Fruit fly (Drosophila melanogaster): ENCODE results near the gene MnM.

MnM gene

dm6 chr3L:3148125-3149059 is 30.0 kb downstream of the MnM start, which contains the start of the genes Usp5 and BtbVII (continued):
- TF ChIP-seq CG8944 (GFP tag; optimal IDR thresholded peaks at IDR 0.05) (peak; percentile 72), CG4820 (GFP tag; optimal IDR thresholded peaks at IDR 0.05) (peak; percentile 37), CG14860 (GFP tag; IDR thresholded peaks at IDR 0.05; ENCODE audit: partially characterized antibody) (peak; percentile 94), CG7839 (tag; optimal IDR thresholded peaks at IDR 0.05) (peak; percentile 41), NFAT (GFP tag; IDR thresholded peaks at IDR 0.05) (peak; percentile 67), NfI (GFP tag; optimal IDR thresholded peaks at IDR 0.05) (peak; percentile 54), CG2129 (GFP tag; IDR thresholded peaks at IDR 0.05; ENCODE audit: partially characterized antibody) (peak; percentile 96), Dek (tag; optimal IDR thresholded peaks at IDR 0.05) (peak; percentile 46), CG31441 (GFP tag; IDR thresholded peaks at IDR 0.05) (peak; percentile 49; the same call in 1 of the 2 replicates), Aef1 (GFP tag; IDR thresholded peaks at IDR 0.05) (peak; percentile 84), sisA (GFP tag; IDR thresholded peaks at IDR 0.05) (peak; percentile 59), gcm (GFP tag; optimal IDR thresholded peaks at IDR 0.05) (no peak), z (GFP tag; IDR thresholded peaks at IDR 0.05) (no peak), Dip3 (GFP tag; optimal IDR thresholded peaks at IDR 0.05) (peak; percentile 49), al (GFP tag; IDR thresholded peaks at IDR 0.05) (peak; percentile 36; the same call in 1 of the 2 replicates), Sox102F (GFP tag; optimal IDR thresholded peaks at IDR 0.05) (no peak), CkIIα-i1 (GFP tag; IDR thresholded peaks at IDR 0.05) (no peak), Ets65A (GFP tag) (peak; percentile 91), H15 (GFP tag; IDR thresholded peaks at IDR 0.05) (0 out of 3 replicates have a peak, but pooled peaks have one; percentile 13), psq (GFP tag; optimal IDR thresholded peaks at IDR 0.05) (no peak), disco-r (GFP tag; optimal IDR thresholded peaks at IDR 0.05) (peak; percentile 54), Atf3 (GFP tag; optimal IDR thresholded peaks at IDR 0.05) (peak; percentile 41), CHES-1-like (GFP tag; optimal IDR thresholded peaks at IDR 0.05) (peak; percentile 62), Mrtf (GFP tag; IDR thresholded peaks at IDR 0.05) (peak; percentile 57; the same call in 1 of the 3 replicates), Mad (GFP tag; optimal IDR thresholded peaks at IDR 0.05) (peak; percentile 66), unc-4 (GFP tag; IDR thresholded peaks at IDR 0.05; ENCODE audit: partially characterized antibody) (peak; percentile 98), Meics (GFP tag; optimal IDR thresholded peaks at IDR 0.05) (peak; percentile 23), Hr3 (GFP tag; optimal IDR thresholded peaks at IDR 0.05) (peak; percentile 63), CG12299 (tag; optimal IDR thresholded peaks at IDR 0.05) (peak; percentile 4), CG13775 (GFP tag; optimal IDR thresholded peaks at IDR 0.05) (peak; percentile 70), Spps (tag; optimal IDR thresholded peaks at IDR 0.05) (peak; percentile 16), CG1602 (GFP tag; optimal IDR thresholded peaks at IDR 0.05) (peak; percentile 47), CG3407 (GFP tag; optimal IDR thresholded peaks at IDR 0.05) (no peak), CG31224 (GFP tag; IDR thresholded peaks at IDR 0.05) (0 out of 2 replicates have a peak, but pooled peaks have one; percentile 10), gt (GFP tag; IDR thresholded peaks at IDR 0.05) (no peak), E2f1 (GFP tag; IDR thresholded peaks at IDR 0.05) (peak; percentile 49; the same call in 1 of the 2 replicates), chinmo (GFP tag; IDR thresholded peaks at IDR 0.05; ENCODE audit: partially characterized antibody) (peak; percentile 99), CG12942 (GFP tag; optimal IDR thresholded peaks at IDR 0.05) (peak; percentile 50), CG17359 (tag; optimal IDR thresholded peaks at IDR 0.05) (peak; percentile 34), hbn (GFP tag; IDR thresholded peaks at IDR 0.05; ENCODE audit: partially characterized antibody) (peak; percentile 97), CG8478 (optimal IDR thresholded peaks at IDR 0.05) (no peak), CG12744 (GFP tag; optimal IDR thresholded peaks at IDR 0.05) (peak; percentile 26), CG17328 (GFP tag; IDR thresholded peaks at IDR 0.05) (peak; percentile 30; the same call in 1 of the 2 replicates), slou (GFP tag; optimal IDR thresholded peaks at IDR 0.05) (no peak), lbe (GFP tag; optimal IDR thresholded peaks at IDR 0.05) (peak; percentile 4), lola (GFP tag; optimal IDR thresholded peaks at IDR 0.05) (peak in 1 of 3 experiments; percentile 55), lmd (GFP tag; IDR thresholded peaks at IDR 0.05) (peak; percentile 45; the same call in 1 of the 2 replicates), kni (GFP tag; optimal IDR thresholded peaks at IDR 0.05) (peak; percentile 12)
